Fruit fly (Drosophila melanogaster) whole organism, embryonic: ENCODE results near the gene CG15549.

Experiments
- Aef1 ChIP-seq: fragments of 200-800 bp; sonication (Bioruptor generic); IDR thresholded peaks from 3 replicates; pipeline ENCODE4 v1.3.6; 2022; ENCODE audit warnings: missing biosample characterization, missing genetic modification characterization
- Antp ChIP-seq: fragments of 200-800 bp; sonication (Bioruptor generic); optimal IDR thresholded peaks from 3 replicates; lab custom pipeline; 2016; ENCODE audit warnings: missing biosample characterization, missing genetic modification characterization
- B-H2 ChIP-seq: fragments of 200-800 bp; sonication (Bioruptor generic); optimal IDR thresholded peaks from 2 replicates; lab custom pipeline; 2018; ENCODE audit warnings: missing biosample characterization, mild to moderate bottlenecking, missing genetic modification characterization
- BEAF-32 ChIP-seq: fragments of 200-800 bp; sonication (Bioruptor generic); optimal IDR thresholded peaks from 3 replicates; lab custom pipeline; 2017; ENCODE audit warnings: missing biosample characterization, missing genetic modification characterization, mild to moderate bottlenecking, moderate library complexity, missing genetic modification reagents
- Bgb ChIP-seq: fragments of 200-800 bp; sonication (Bioruptor generic); IDR thresholded peaks from 2 replicates; pipeline ENCODE4 v1.3.6; 2022; ENCODE audit warnings: missing biosample characterization, missing genetic modification characterization; ENCODE audit not compliant: partially characterized antibody
- BtbVII ChIP-seq: fragments of 200-800 bp; sonication (Bioruptor generic); optimal IDR thresholded peaks from 3 replicates; lab custom pipeline; 2017; ENCODE audit warnings: missing biosample characterization, mild to moderate bottlenecking, missing genetic modification characterization
- CG11723 ChIP-seq: fragments of 200-800 bp; sonication (Bioruptor generic); optimal IDR thresholded peaks from 2 replicates; lab custom pipeline; 2017; ENCODE audit warnings: missing biosample characterization, mild to moderate bottlenecking, missing genetic modification characterization
- CG13123 ChIP-seq: fragments of 200-800 bp; sonication (Bioruptor generic); optimal IDR thresholded peaks from 2 replicates; lab custom pipeline; 2016; ENCODE audit warnings: missing biosample characterization, missing genetic modification characterization
- CG1792 ChIP-seq: fragments of 200-800 bp; sonication (Bioruptor generic); optimal IDR thresholded peaks from 2 replicates; lab custom pipeline; 2016; ENCODE audit warnings: missing biosample characterization, missing genetic modification characterization
- CG1832 ChIP-seq: fragments of 200-800 bp; sonication (Bioruptor generic); optimal IDR thresholded peaks from 2 replicates; lab custom pipeline; 2017; ENCODE audit warnings: missing biosample characterization, mild to moderate bottlenecking, missing genetic modification characterization, inconsistent platforms
- CG31388 ChIP-seq: fragments of 200-800 bp; sonication (Bioruptor generic); optimal IDR thresholded peaks from 2 replicates; lab custom pipeline; 2016; ENCODE audit warnings: missing biosample characterization, missing genetic modification characterization
- CG31441 ChIP-seq: fragments of 200-800 bp; sonication (Bioruptor generic); IDR thresholded peaks from 2 replicates; pipeline ENCODE4 v1.3.6; 2022; ENCODE audit warnings: missing biosample characterization, missing genetic modification characterization
- CG32772 ChIP-seq: fragments of 200-800 bp; sonication (Bioruptor generic); IDR thresholded peaks from 2 replicates; pipeline ENCODE4 v1.3.6; 2022; ENCODE audit warnings: missing biosample characterization, missing genetic modification characterization
- CG33213 ChIP-seq: fragments of 200-800 bp; sonication (Bioruptor generic); optimal IDR thresholded peaks from 3 replicates; lab custom pipeline; 2016; ENCODE audit warnings: missing biosample characterization, missing genetic modification characterization
- CG4404 ChIP-seq: fragments of 200-800 bp; sonication (Bioruptor generic); IDR thresholded peaks from 2 replicates; pipeline ENCODE4 v1.3.6; 2022; ENCODE audit warnings: missing biosample characterization, missing genetic modification characterization
- CG4730 ChIP-seq: fragments of 200-800 bp; sonication (Bioruptor generic); IDR thresholded peaks from 2 replicates; pipeline ENCODE4 v1.3.6; 2022; ENCODE audit warnings: missing biosample characterization, missing genetic modification characterization
- CG5245 ChIP-seq: fragments of 200-800 bp; sonication (Bioruptor generic); optimal IDR thresholded peaks from 3 replicates; lab custom pipeline; 2016; ENCODE audit warnings: missing biosample characterization, missing genetic modification characterization
- CG6272 ChIP-seq: fragments of 200-800 bp; sonication (Bioruptor generic); IDR thresholded peaks from 2 replicates; pipeline ENCODE4 v1.3.6; 2022; ENCODE audit warnings: missing biosample characterization, missing genetic modification characterization
- CG8359 ChIP-seq: fragments of 200-800 bp; sonication (Bioruptor generic); optimal IDR thresholded peaks from 2 replicates; lab custom pipeline; 2017; ENCODE audit warnings: missing biosample characterization, mild to moderate bottlenecking, missing genetic modification characterization, borderline replicate concordance
- CG8924 ChIP-seq: fragments of 200-800 bp; optimal IDR thresholded peaks from 3 replicates; lab custom pipeline; 2019; ENCODE audit warnings: missing biosample characterization, mild to moderate bottlenecking, missing genetic modification characterization, moderate library complexity
- CG9215 ChIP-seq: fragments of 200-800 bp; sonication (Bioruptor generic); IDR thresholded peaks from 2 replicates; pipeline ENCODE4 v1.3.6; 2022; ENCODE audit warnings: missing biosample characterization, missing genetic modification characterization
- Dp ChIP-seq: fragments of 200-800 bp; sonication (Bioruptor generic); optimal IDR thresholded peaks from 2 replicates; lab custom pipeline; 2018; ENCODE audit warnings: missing biosample characterization, mild to moderate bottlenecking, missing genetic modification characterization, moderate library complexity
- Ets65A ChIP-seq: fragments of 200-800 bp; sonication (Bioruptor generic); peaks from one replicate; lab custom pipeline; 2016; ENCODE audit warnings: missing biosample characterization, missing genetic modification characterization
- Ets97D ChIP-seq: fragments of 200-800 bp; sonication (Bioruptor generic); optimal IDR thresholded peaks from 3 replicates; lab custom pipeline; 2016; ENCODE audit warnings: missing biosample characterization, missing genetic modification characterization
- GATAe ChIP-seq: fragments of 200-800 bp; sonication (Bioruptor generic); conservative IDR thresholded peaks from 2 replicates; pipeline ENCODE4 v1.3.6; 2022; ENCODE audit warnings: missing biosample characterization, missing genetic modification characterization
- HLH3B ChIP-seq: fragments of 200-800 bp; sonication (Bioruptor generic); IDR thresholded peaks from 2 replicates; pipeline ENCODE4 v1.3.6; 2022; ENCODE audit warnings: missing biosample characterization, missing genetic modification characterization
- HmgZ ChIP-seq: fragments of 200-800 bp; sonication (Bioruptor generic); optimal IDR thresholded peaks from 2 replicates; lab custom pipeline; 2018; ENCODE audit warnings: missing biosample characterization, mild to moderate bottlenecking, missing genetic modification characterization
- Hmx ChIP-seq: fragments of 200-800 bp; sonication (Bioruptor generic); optimal IDR thresholded peaks from 2 replicates; lab custom pipeline; 2016; ENCODE audit warnings: missing biosample characterization, missing genetic modification characterization
- Hr39 ChIP-seq: fragments of >200 bp; optimal IDR thresholded peaks from 2 replicates; lab custom pipeline; 2017
- Hr51 ChIP-seq, 2 experiments: fragments of 200-800 bp; sonication (Bioruptor generic); optimal IDR thresholded peaks; 2 replicates in 1 of 2; 3 replicates in 1 of 2; lab custom pipeline; 2016 to 2018; ENCODE audit warnings: missing biosample characterization in 2 of 2, missing genetic modification characterization in 2 of 2, mild to moderate bottlenecking in 1 of 2, moderate library complexity in 1 of 2
- NC2β ChIP-seq: fragments of 200-800 bp; sonication (Bioruptor generic); optimal IDR thresholded peaks from 2 replicates; lab custom pipeline; 2016; ENCODE audit warnings: missing biosample characterization, missing genetic modification characterization
- Neu2 ChIP-seq: fragments of 200-800 bp; sonication (Bioruptor generic); optimal IDR thresholded peaks from 3 replicates; lab custom pipeline; 2016; ENCODE audit warnings: missing biosample characterization, missing genetic modification characterization, borderline replicate concordance
- Nf-YB ChIP-seq: fragments of 200-800 bp; sonication (Bioruptor generic); optimal IDR thresholded peaks from 3 replicates; lab custom pipeline; 2019; ENCODE audit warnings: missing biosample characterization, mild to moderate bottlenecking, missing genetic modification characterization, moderate library complexity
- Sin3A ChIP-seq: fragments of >200 bp; optimal IDR thresholded peaks from 2 replicates; lab custom pipeline; 2018
- az2 ChIP-seq: fragments of 200-800 bp; sonication (Bioruptor generic); optimal IDR thresholded peaks from 3 replicates; lab custom pipeline; 2016; ENCODE audit warnings: missing biosample characterization, missing genetic modification characterization
- bsh ChIP-seq, 2 experiments: fragments of 200-800 bp; sonication (Bioruptor generic); optimal IDR thresholded peaks; 2 replicates each; lab custom pipeline; 2017 to 2018; ENCODE audit warnings: mild to moderate bottlenecking in 2 of 2, missing biosample characterization in 2 of 2, missing genetic modification characterization in 2 of 2, moderate library complexity in 1 of 2
- dimm ChIP-seq: fragments of 200-800 bp; sonication (Bioruptor generic); IDR thresholded peaks from 2 replicates; pipeline ENCODE4 v1.3.6; 2022; ENCODE audit warnings: missing biosample characterization, missing genetic modification characterization
- fd102C ChIP-seq: fragments of 200-800 bp; sonication (Bioruptor generic); optimal IDR thresholded peaks from 2 replicates; lab custom pipeline; 2018; ENCODE audit warnings: missing biosample characterization, mild to moderate bottlenecking, missing genetic modification characterization, moderate library complexity
- gfzf ChIP-seq: fragments of 200-800 bp; sonication (Bioruptor generic); optimal IDR thresholded peaks from 2 replicates; lab custom pipeline; 2016; ENCODE audit warnings: missing biosample characterization, mild to moderate bottlenecking, missing genetic modification characterization, moderate library complexity
- hth ChIP-seq: fragments of >200 bp; optimal IDR thresholded peaks from 2 replicates; lab custom pipeline; 2017; ENCODE audit warnings: inconsistent platforms
- jumu ChIP-seq: fragments of 200-800 bp; sonication (Bioruptor generic); optimal IDR thresholded peaks from 3 replicates; lab custom pipeline; 2016; ENCODE audit warnings: missing biosample characterization, missing genetic modification characterization
- kni ChIP-seq: fragments of 200-800 bp; sonication (Bioruptor generic); optimal IDR thresholded peaks from 3 replicates; lab custom pipeline; 2017; ENCODE audit warnings: mild to moderate bottlenecking, missing biosample characterization, missing genetic modification reagents, missing genetic modification characterization
- lola ChIP-seq, 3 experiments: fragments of >200 bp in 2 of 3; fragments of 200-800 bp in 1 of 3; sonication (Bioruptor generic) in 1 of 3; optimal IDR thresholded peaks; 2 replicates each; lab custom pipeline; 2017 to 2019; ENCODE audit warnings: missing biosample characterization in 3 of 3, missing genetic modification characterization in 3 of 3, mild to moderate bottlenecking in 1 of 3, moderate library complexity in 1 of 3
- lov ChIP-seq, 2 experiments: fragments of 200-800 bp in 1 of 2; fragments of >200 bp in 1 of 2; sonication (Bioruptor generic) in 1 of 2; IDR thresholded peaks in 1 of 2; optimal IDR thresholded peaks in 1 of 2; 2 replicates in 1 of 2; 3 replicates in 1 of 2; pipeline versions ENCODE4 v1.3.6 to Lab custom; 2017 to 2022; ENCODE audit warnings: missing biosample characterization in 1 of 2, missing genetic modification characterization in 1 of 2
- mirr ChIP-seq: fragments of 200-800 bp; sonication (Bioruptor generic); optimal IDR thresholded peaks from 3 replicates; lab custom pipeline; 2018; ENCODE audit warnings: missing biosample characterization, mild to moderate bottlenecking, missing genetic modification characterization
- prd ChIP-seq, 3 experiments: fragments of >200 bp in 2 of 3; fragments of 200-800 bp in 1 of 3; sonication (Bioruptor generic) in 1 of 3; optimal IDR thresholded peaks in 2 of 3; IDR thresholded peaks in 1 of 3; 2 replicates in 2 of 3; 3 replicates in 1 of 3; pipeline versions ENCODE4 v1.3.6 to Lab custom; 2017 to 2022; ENCODE audit warnings: missing biosample characterization in 1 of 3, missing genetic modification characterization in 1 of 3
- so ChIP-seq: fragments of 200-800 bp; sonication (Bioruptor generic); IDR thresholded peaks from 3 replicates; pipeline ENCODE4 v1.3.6; 2022; ENCODE audit warnings: missing biosample characterization, missing genetic modification characterization
- wdn ChIP-seq: fragments of 200-800 bp; sonication (Bioruptor generic); IDR thresholded peaks from 2 replicates; pipeline ENCODE4 v1.3.6; 2022; ENCODE audit warnings: missing biosample characterization, missing genetic modification characterization
- yki ChIP-seq: fragments of >200 bp; optimal IDR thresholded peaks from 3 replicates; lab custom pipeline; 2018
- zen2 ChIP-seq: fragments of 200-800 bp; sonication (Bioruptor generic); IDR thresholded peaks from 3 replicates; pipeline ENCODE4 v1.3.6; 2022; ENCODE audit warnings: missing biosample characterization, missing genetic modification characterization; ENCODE audit not compliant: partially characterized antibody

The CG15549 gene

DNA sequence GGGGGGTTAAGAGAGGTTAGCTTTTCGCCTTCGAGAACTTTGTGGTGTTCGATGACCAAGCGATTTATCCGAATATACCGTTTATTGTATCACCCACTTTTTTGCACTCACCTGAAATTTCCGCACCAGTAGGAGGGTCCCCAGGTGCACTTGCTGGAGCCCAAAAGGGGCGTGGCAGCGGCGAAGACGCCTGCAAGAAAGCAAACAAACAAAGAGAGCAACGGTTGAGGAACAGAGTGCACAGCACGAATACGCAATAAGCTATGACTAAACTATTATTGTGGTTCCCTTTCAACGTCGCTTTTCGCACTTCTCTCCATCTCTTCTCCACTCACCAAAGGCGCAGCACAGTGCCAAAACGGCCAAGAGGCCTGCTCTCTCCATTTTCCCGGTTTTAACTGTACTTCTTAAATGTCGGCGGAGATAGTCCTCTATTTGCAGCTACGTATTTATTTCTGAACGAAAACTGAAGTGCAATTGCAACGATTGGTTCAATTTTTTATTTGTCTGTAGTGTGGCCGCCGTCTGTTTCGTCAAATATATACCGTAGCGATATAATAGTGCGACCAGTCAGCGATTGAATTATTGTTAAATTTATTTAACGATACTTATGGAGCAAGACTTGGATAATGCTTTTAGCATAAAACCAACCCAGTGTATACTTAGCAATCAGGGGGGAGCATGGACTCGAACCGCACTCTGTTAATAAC, 47.6 kb downstream of the CG15549 start, which contains the start of gene Sap-r (continued):
- TF ChIP-seq BEAF-32 (peak; percentile 95), Hr39 (no peak), bsh (GFP tag; optimal IDR thresholded peaks at IDR 0.05; lab: Kevin White, UChicago) (no peak), CG33213 (GFP tag; lab: Kevin White, UChicago) (peak; percentile 83), CG4730 (GFP tag; lab: Robert Waterston, UW) (no peak), yki (no peak), Hr51 (GFP tag; optimal IDR thresholded peaks at IDR 0.05; lab: Kevin White, UChicago) (no peak), Antp (GFP tag; lab: Kevin White, UChicago) (no peak), Aef1 (no peak), CG31441 (GFP tag; lab: Robert Waterston, UW) (no peak; the same call in 1 of the 2 replicates), Ets65A (GFP tag; lab: Kevin White, UChicago) (peak; percentile 67), HLH3B (GFP tag; lab: Robert Waterston, UW) (no peak), CG8924 (tag; lab: Kevin White, UChicago) (peak; percentile 46), fd102C (GFP tag; lab: Kevin White, UChicago) (no peak), HmgZ (tag; lab: Kevin White, UChicago) (peak; percentile 84), CG8359 (GFP tag; lab: Kevin White, UChicago) (no peak), Ets97D (GFP tag; lab: Kevin White, UChicago) (peak; percentile 89), CG32772 (GFP tag; lab: Robert Waterston, UW) (no peak), zen2 (GFP tag; lab: Robert Waterston, UW) (peak; percentile 64; the same call in 2 of the 3 replicates), so (GFP tag; lab: Robert Waterston, UW) (no peak), gfzf (GFP tag; lab: Kevin White, UChicago) (peak; percentile 99), Nf-YB (GFP tag; lab: Kevin White, UChicago) (peak; percentile 76), B-H2 (GFP tag; lab: Kevin White, UChicago) (peak; percentile 52), Neu2 (GFP tag; lab: Kevin White, UChicago) (no peak), lov (optimal IDR thresholded peaks at IDR 0.05; lab: Kevin White, UChicago) (no peak), lov (GFP tag; IDR thresholded peaks at IDR 0.05; lab: Robert Waterston, UW) (no peak), CG4404 (GFP tag; lab: Robert Waterston, UW) (no peak), CG11723 (GFP tag; lab: Kevin White, UChicago) (no peak), wdn (GFP tag; lab: Robert Waterston, UW) (no peak), prd (optimal IDR thresholded peaks at IDR 0.05; lab: Kevin White, UChicago) (no peak), prd (GFP tag; IDR thresholded peaks at IDR 0.05; lab: Robert Waterston, UW) (no peak), CG5245 (no peak), CG1792 (GFP tag; lab: Kevin White, UChicago) (no peak), lola (GFP tag; optimal IDR thresholded peaks at IDR 0.05; lab: Kevin White, UChicago) (no peak), az2 (GFP tag; lab: Kevin White, UChicago) (no peak), BtbVII (no peak), CG6272 (GFP tag; lab: Robert Waterston, UW) (no peak), mirr (GFP tag; lab: Kevin White, UChicago) (no peak), hth (lab: Kevin White, UChicago) (no peak), kni (GFP tag; lab: Kevin White, UChicago) (no peak), CG31388 (GFP tag; lab: Kevin White, UChicago) (no peak), NC2β (GFP tag; lab: Kevin White, UChicago) (peak; percentile 45), Dp (GFP tag; lab: Kevin White, UChicago) (peak; percentile 54), CG13123 (GFP tag; lab: Kevin White, UChicago) (no peak), GATAe (GFP tag; lab: Robert Waterston, UW) (no peak), dimm (no peak), CG1832 (GFP tag; lab: Kevin White, UChicago) (no peak), Bgb (GFP tag; lab: Robert Waterston, UW) (peak; percentile 89), Hmx (GFP tag; lab: Kevin White, UChicago) (no peak), jumu (GFP tag; lab: Kevin White, UChicago) (no peak), CG9215 (GFP tag; lab: Robert Waterston, UW) (no peak), Sin3A (peak; percentile 19)
